Fruit fly (Drosophila melanogaster): Measurements from ENCODE around the gene SAK.
A peak's percentile ranks its signal among the peaks of the same experiment; 100 is the strongest.

The SAK gene

DNA sequence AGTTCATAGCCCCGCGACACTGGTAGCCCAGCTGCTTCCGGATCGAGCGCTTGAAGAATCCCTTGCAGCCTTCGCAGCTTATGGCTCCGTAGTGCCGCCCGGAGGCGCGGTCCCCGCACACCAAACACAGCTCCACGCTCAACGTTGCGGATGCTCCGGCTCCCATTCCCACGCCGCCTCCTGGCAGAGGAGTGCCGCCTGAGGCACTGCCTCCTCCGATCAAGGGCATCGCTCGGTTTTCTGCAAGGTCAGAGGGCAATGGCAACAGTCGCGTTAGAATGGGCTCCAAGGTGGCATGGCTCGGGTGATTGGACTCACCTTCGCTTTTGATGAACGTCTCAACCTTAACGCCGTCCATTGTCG, 19.2 kb downstream of the SAK start:
- TF ChIP-seq toe (GFP tag; optimal IDR thresholded peaks at IDR 0.05) (no peak), Clk (GFP tag; optimal IDR thresholded peaks at IDR 0.05) (no peak), CG12768 (GFP tag; optimal IDR thresholded peaks at IDR 0.05) (no peak), CG1620 (GFP tag; optimal IDR thresholded peaks at IDR 0.05) (no peak), Crg-1 (GFP tag; optimal IDR thresholded peaks at IDR 0.05) (no peak), kay (GFP tag; ENCODE audit: borderline replicate concordance) (no peak)

DNA sequence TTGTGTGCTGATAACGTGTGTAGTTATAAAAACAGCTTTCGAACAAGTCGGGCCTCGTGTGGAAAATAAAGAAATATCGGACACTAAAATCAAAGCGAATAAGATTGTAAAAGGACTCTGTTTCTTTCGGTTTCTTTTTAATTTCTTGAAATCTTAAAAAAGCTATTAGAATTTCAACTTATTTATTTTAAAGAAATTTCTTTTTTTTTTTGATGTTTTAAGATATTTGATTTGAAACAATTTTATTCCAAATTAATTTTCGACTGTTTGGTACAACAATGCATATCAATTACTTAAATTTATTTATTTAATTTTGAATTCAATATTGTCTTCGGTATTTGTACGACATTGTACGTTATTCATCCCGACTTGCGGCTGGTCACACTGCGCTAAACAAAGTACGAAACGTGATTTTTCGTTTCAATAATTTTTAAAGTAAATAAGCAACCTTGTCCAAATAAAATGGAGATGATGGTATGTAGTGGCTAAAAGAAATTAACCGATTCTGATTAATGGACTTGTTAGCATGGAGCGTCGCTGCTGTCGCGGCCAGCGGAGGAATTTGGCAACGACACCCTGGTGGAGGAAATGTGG, 22.9 kb downstream of the SAK start, which contains the start of the genes CG7202 and CG7519:
TSS of gene CG7202 (minus strand) at position 51 of the 594 bp plus-strand sequence.
TSS of gene CG7519 (plus strand) at position 361 of the 594 bp plus-strand sequence.
- TF ChIP-seq bab1 (GFP tag; optimal IDR thresholded peaks at IDR 0.05): peak; percentile 8
- no peak for TF ChIP-seq CG7101 (tag; optimal IDR thresholded peaks at IDR 0.05)
- no peak for TF ChIP-seq kay (GFP tag; ENCODE audit: borderline replicate concordance)
- TF ChIP-seq Mnt (GFP tag; optimal IDR thresholded peaks at IDR 0.05): peak; percentile 49

DNA sequence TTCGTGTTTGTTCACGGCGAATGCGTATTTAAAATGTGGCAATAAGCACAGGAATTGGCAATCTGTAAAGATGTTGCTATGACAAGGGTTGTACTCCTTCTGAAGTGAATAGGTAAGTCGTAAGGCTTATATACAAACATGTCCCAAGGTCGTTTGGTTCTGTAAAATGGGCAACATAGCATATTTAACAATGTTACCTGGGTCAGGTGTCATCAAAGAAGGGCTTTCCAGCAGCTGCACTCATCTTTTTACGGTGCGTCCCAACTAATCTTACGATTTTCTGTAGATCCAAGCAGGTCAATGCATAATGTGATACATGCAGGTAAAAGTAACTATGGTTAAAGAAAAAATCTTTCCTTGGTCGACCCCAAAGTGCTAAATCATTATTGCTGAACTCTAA, 25.2 kb downstream of the SAK start, which contains the start of gene Neu2:
TSS of gene Neu2 (minus strand) at position 101 of the 400 bp plus-strand sequence.
- no peak for TF ChIP-seq CG1620 (GFP tag; optimal IDR thresholded peaks at IDR 0.05)
- TF ChIP-seq CG7045 (GFP tag; optimal IDR thresholded peaks at IDR 0.05): no peak
- no peak for TF ChIP-seq bab1 (GFP tag; optimal IDR thresholded peaks at IDR 0.05)
- no peak for TF ChIP-seq ovo (GFP tag; optimal IDR thresholded peaks at IDR 0.05)
- peak; percentile 28 for TF ChIP-seq kay (GFP tag; ENCODE audit: borderline replicate concordance)
- no peak for TF ChIP-seq CG33017 (tag; optimal IDR thresholded peaks at IDR 0.05)
- no peak for TF ChIP-seq tj (GFP tag; optimal IDR thresholded peaks at IDR 0.05)

DNA sequence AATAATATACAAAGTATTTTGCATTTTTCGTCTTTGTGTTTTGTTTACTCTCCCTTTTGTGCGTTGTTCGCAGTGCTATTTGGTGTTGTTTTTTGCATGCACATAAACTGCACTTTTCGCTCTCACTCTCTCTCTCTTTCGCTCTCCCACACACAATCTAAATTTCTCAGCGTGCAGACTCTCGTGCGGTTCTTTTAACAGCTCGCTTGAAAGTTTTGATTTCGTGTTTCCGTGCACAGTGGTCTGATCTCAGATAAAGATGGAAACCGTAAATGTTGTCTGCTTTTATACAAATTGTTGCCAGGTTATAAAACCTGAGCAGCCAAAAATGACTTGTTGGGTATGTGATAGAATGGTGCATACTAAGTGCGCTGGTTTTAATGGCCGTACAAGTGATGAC, 30.3 kb downstream of the SAK start:
- TF ChIP-seq kay (GFP tag; ENCODE audit: borderline replicate concordance): peak; percentile 4

DNA sequence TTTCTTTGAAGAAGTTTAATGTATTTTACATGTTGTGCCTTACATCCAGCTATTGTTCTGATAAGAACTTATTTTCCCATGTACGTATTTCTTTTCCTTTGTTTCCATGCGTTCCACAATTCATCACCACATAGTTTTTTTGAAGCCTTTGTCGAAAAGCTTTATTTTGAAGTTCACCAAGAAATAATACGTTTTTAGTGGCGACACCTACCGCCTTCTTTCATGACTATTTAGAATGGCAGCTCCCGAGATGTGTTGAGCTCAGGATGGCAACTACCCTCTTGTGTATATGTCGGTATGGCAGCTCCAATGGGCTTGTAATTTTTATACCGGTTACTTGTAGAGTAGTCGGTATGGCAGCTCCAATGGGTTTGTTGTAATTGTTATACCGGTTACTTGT, 31.9 kb downstream of the SAK start:
- TF ChIP-seq CG1620 (GFP tag; optimal IDR thresholded peaks at IDR 0.05) (no peak), bab1 (GFP tag; optimal IDR thresholded peaks at IDR 0.05) (peak; percentile 70), kay (GFP tag; ENCODE audit: borderline replicate concordance) (peak; percentile 32), toe (GFP tag; optimal IDR thresholded peaks at IDR 0.05) (peak; percentile 15), CG5204 (GFP tag; optimal IDR thresholded peaks at IDR 0.05) (no peak)

DNA sequence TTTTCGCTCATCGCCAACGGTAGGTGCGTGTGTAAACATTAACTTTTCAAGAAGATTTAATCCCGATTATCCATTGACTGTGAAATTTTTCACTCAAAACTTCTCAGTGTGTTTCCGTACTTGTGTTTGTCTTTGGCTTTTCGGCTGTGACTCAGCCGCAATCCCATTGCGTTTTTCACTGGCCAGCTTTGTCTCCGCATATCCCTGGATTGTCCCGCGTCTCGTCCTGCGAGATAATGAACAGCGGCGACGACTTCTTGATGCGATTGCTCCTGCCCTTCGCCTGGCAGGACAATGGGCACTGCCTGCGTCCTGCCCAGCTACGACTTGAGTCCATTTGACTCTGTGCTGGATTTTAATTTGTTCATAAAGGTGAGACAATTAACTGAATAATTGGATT, 33.6 kb downstream of the SAK start:
- no peak for TF ChIP-seq CG5204 (GFP tag; optimal IDR thresholded peaks at IDR 0.05)
- TF ChIP-seq CG7101 (tag; optimal IDR thresholded peaks at IDR 0.05): no peak
- TF ChIP-seq cic (GFP tag; optimal IDR thresholded peaks at IDR 0.05): no peak
- TF ChIP-seq pad (GFP tag; optimal IDR thresholded peaks at IDR 0.05): no peak
- no peak for TF ChIP-seq toe (GFP tag; optimal IDR thresholded peaks at IDR 0.05)
- no peak for TF ChIP-seq tj (GFP tag; optimal IDR thresholded peaks at IDR 0.05)
- no peak for TF ChIP-seq CG14711 (tag; optimal IDR thresholded peaks at IDR 0.05)
- TF ChIP-seq CG33017 (tag; optimal IDR thresholded peaks at IDR 0.05): no peak

DNA sequence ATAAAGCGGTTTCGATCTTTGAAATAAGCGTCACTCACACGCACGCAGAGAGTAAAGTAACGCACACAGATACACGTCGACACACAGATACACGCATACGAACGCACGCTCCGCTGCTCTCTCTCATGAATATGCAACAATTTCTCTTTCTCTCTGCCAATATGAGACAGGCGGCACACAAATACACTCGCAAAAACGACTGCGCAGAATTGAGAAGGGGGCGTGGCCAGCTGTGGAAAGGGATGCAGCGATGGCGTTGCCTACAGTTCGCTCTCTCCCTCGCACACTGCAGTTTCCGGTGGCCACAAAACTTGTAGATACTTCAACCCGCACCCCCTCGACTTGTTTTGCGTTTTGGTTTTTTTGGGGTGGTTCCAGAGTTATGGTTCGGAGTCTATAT, 36.1 kb downstream of the SAK start:
- TF ChIP-seq toe (GFP tag; optimal IDR thresholded peaks at IDR 0.05): peak; percentile 19
- TF ChIP-seq cnc (optimal IDR thresholded peaks at IDR 0.05): no peak
- peak; percentile 20 for TF ChIP-seq CG7101 (tag; optimal IDR thresholded peaks at IDR 0.05)
- TF ChIP-seq pad (GFP tag; optimal IDR thresholded peaks at IDR 0.05): peak; percentile 22
- TF ChIP-seq CG11617 (GFP tag; optimal IDR thresholded peaks at IDR 0.05): peak; percentile 7
- TF ChIP-seq CG7045 (GFP tag; optimal IDR thresholded peaks at IDR 0.05): peak; percentile 57
- TF ChIP-seq kay (GFP tag; ENCODE audit: borderline replicate concordance): no peak
- peak; percentile 21 for TF ChIP-seq Hr96 (GFP tag; optimal IDR thresholded peaks at IDR 0.05)

DNA sequence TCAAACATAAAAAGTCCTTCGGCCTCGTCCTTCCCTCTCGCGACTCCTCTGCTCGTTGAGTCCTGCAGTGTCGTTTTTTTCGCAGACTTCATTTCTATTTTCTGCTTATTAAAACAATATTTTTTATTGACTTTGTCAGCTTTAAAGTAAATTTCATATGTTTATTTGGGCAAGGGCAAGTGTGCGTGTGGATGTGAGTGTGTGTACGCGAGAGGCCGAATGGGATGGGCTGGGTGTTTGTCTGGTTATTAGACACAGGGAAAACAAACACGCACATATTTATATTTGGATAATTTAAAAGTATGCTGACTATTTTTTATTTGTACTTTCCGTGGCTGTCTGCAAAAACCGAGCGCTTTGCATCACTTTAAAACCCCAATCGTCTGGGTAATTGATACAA, 37.8 kb downstream of the SAK start:
- peak; percentile 72 for TF ChIP-seq kay (GFP tag; ENCODE audit: borderline replicate concordance)
- no peak for TF ChIP-seq pad (GFP tag; optimal IDR thresholded peaks at IDR 0.05)

DNA sequence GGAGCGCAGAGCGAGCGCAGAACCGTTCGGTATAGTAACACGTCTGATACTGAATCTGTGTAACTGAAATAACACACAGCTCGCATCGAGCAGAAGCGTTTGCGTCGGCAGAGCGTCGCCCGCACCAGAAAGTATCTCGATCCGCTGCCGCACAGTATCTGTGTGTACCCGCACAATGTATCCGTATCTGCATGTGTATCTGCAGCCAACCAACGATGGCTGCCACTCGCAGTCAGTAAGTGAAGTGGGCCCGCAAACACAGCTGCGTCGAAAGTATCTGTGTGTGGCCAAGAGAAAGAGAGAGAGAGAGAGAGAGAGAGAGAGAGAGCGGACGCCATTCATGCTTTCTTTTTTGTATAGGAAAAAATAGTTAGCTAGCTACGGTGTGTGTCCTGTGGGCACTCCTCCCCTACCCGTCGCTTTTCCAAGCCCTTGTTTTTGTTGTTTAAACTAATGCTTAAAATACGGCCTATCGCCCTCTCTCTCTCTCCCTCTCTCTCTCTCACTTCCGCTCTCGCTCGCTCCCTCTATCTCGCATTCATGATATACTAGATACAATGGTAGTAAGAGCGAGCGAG, 39.2 kb downstream of the SAK start, which contains the start of gene croc:
TSS of gene croc (minus strand) at position 51 of the 578 bp plus-strand sequence.
- TF ChIP-seq CG7045 (GFP tag; optimal IDR thresholded peaks at IDR 0.05): no peak
- TF ChIP-seq CG33017 (tag; optimal IDR thresholded peaks at IDR 0.05): no peak
- no peak for TF ChIP-seq kay (GFP tag; ENCODE audit: borderline replicate concordance)
- TF ChIP-seq CG14711 (tag; optimal IDR thresholded peaks at IDR 0.05): no peak
- TF ChIP-seq cnc (optimal IDR thresholded peaks at IDR 0.05): no peak
- no peak for TF ChIP-seq CG11617 (GFP tag; optimal IDR thresholded peaks at IDR 0.05)
- TF ChIP-seq CG7101 (tag; optimal IDR thresholded peaks at IDR 0.05): no peak
- no peak for TF ChIP-seq toe (GFP tag; optimal IDR thresholded peaks at IDR 0.05)
- TF ChIP-seq Mnt (GFP tag; optimal IDR thresholded peaks at IDR 0.05): no peak
- TF ChIP-seq ovo (GFP tag; optimal IDR thresholded peaks at IDR 0.05): no peak

Measured in whole organism, adult.